Worm (Caenorhabditis elegans) whole organism, young adult: Measurements from ENCODE around the gene sre-40.
A peak's percentile ranks its signal among the peaks of the same experiment; 100 is the strongest.

ENCODE experiments used
- C17E4.6 ChIP-seq: fragments of 200-800 bp; sonication (Bioruptor generic); IDR thresholded peaks from 2 replicates; pipeline ENCODE4 v1.3.6; 2022; ENCODE audit warnings: missing genetic modification reagents, missing genetic modification characterization, missing compliant biosample characterization
- F23B12.7 ChIP-seq: sonication (generic microtip); optimal IDR thresholded peaks from 2 replicates; lab custom pipeline; 2017; ENCODE audit warnings: missing genetic modification characterization, mild to moderate bottlenecking, missing compliant biosample characterization, antibody characterized with exemption, moderate library complexity; ENCODE audit not compliant: insufficient read depth
- F39B2.1 ChIP-seq: fragments of 200-800 bp; sonication (Bioruptor generic); IDR thresholded peaks from 2 replicates; pipeline ENCODE4 v1.3.6; 2022; ENCODE audit warnings: missing genetic modification reagents, missing genetic modification characterization, missing compliant biosample characterization
- F49E8.2 ChIP-seq: sonication (generic microtip); optimal IDR thresholded peaks from 3 replicates; lab custom pipeline; 2017; ENCODE audit warnings: missing genetic modification characterization, mild to moderate bottlenecking, missing compliant biosample characterization, antibody characterized with exemption, moderate library complexity; ENCODE audit not compliant: insufficient read depth
- K11D2.4 ChIP-seq: fragments of 200-800 bp; sonication (Bioruptor generic); IDR thresholded peaks from 2 replicates; pipeline ENCODE4 v1.3.6; 2022; ENCODE audit warnings: missing genetic modification reagents, missing genetic modification characterization, missing compliant biosample characterization
- K12H6.12 ChIP-seq: fragments of 200-800 bp; sonication (Bioruptor generic); optimal IDR thresholded peaks from 2 replicates; lab custom pipeline; 2018; ENCODE audit warnings: mild to moderate bottlenecking, missing genetic modification characterization, missing compliant biosample characterization
- Y53F4B.3 ChIP-seq: fragments of 200-800 bp; sonication (Bioruptor generic); IDR thresholded peaks from 2 replicates; pipeline ENCODE4 v1.3.6; 2022; ENCODE audit warnings: missing genetic modification reagents, missing genetic modification characterization, missing compliant biosample characterization
- Y53G8AR.9 ChIP-seq: fragments of 200-800 bp; sonication (Bioruptor generic); conservative IDR thresholded peaks from 2 replicates; pipeline ENCODE4 v1.3.6; 2022; ENCODE audit warnings: missing genetic modification reagents, missing genetic modification characterization, missing compliant biosample characterization
- ZK185.1 ChIP-seq: sonication (generic microtip); optimal IDR thresholded peaks from 2 replicates; lab custom pipeline; 2016; ENCODE audit warnings: mild to moderate bottlenecking, missing genetic modification characterization, missing compliant biosample characterization; ENCODE audit not compliant: poor library complexity, severe bottlenecking
- aptf-3 ChIP-seq: fragments of 200-800 bp; sonication (Bioruptor generic); IDR thresholded peaks from 2 replicates; pipeline ENCODE4 v1.3.6; 2022; ENCODE audit warnings: missing genetic modification characterization, missing compliant biosample characterization
- athp-1 ChIP-seq: sonication (generic microtip); optimal IDR thresholded peaks from 2 replicates; lab custom pipeline; 2017; ENCODE audit warnings: mild to moderate bottlenecking, missing genetic modification characterization, missing compliant biosample characterization
- attf-3 ChIP-seq: fragments of 200-800 bp; sonication (Bioruptor generic); conservative IDR thresholded peaks from 2 replicates; pipeline ENCODE4 v1.3.6; 2022; ENCODE audit warnings: missing genetic modification reagents, missing genetic modification characterization, missing compliant biosample characterization
- attf-5 ChIP-seq: fragments of 200-800 bp; sonication (Bioruptor generic); optimal IDR thresholded peaks from 2 replicates; lab custom pipeline; 2018; ENCODE audit warnings: mild to moderate bottlenecking, missing genetic modification characterization, missing compliant biosample characterization
- attf-6 ChIP-seq: fragments of 200-800 bp; sonication (Bioruptor generic); IDR thresholded peaks from 2 replicates; pipeline ENCODE4 v1.3.6; 2022; ENCODE audit warnings: missing genetic modification reagents, missing genetic modification characterization, missing compliant biosample characterization
- cebp-1 ChIP-seq, 2 experiments: fragments of 200-800 bp in 1 of 2; sonication (Bioruptor generic) in 1 of 2; sonication (generic microtip) in 1 of 2; IDR thresholded peaks in 1 of 2; optimal IDR thresholded peaks in 1 of 2; 2 replicates each; pipeline versions ENCODE4 v1.3.6 to Lab custom; 2017 to 2022; ENCODE audit warnings: missing compliant biosample characterization in 2 of 2, missing genetic modification characterization in 2 of 2, mild to moderate bottlenecking in 1 of 2, missing genetic modification reagents in 1 of 2, moderate library complexity in 1 of 2
- cebp-2 ChIP-seq: fragments of 200-800 bp; sonication (Bioruptor generic); IDR thresholded peaks from 2 replicates; pipeline ENCODE4 v1.3.6; 2022; ENCODE audit warnings: missing genetic modification characterization, missing compliant biosample characterization
- ceh-40 ChIP-seq: fragments of 200-800 bp; sonication (Bioruptor generic); IDR thresholded peaks from 2 replicates; pipeline ENCODE4 v1.3.6; 2022; ENCODE audit warnings: missing genetic modification characterization, missing compliant biosample characterization
- ceh-58 ChIP-seq: fragments of 200-800 bp; sonication (Bioruptor generic); IDR thresholded peaks from 2 replicates; pipeline ENCODE4 v1.3.6; 2022; ENCODE audit warnings: missing genetic modification characterization, missing compliant biosample characterization
- ceh-79 ChIP-seq: sonication (generic microtip); optimal IDR thresholded peaks from 2 replicates; lab custom pipeline; 2017; ENCODE audit warnings: mild to moderate bottlenecking, missing genetic modification characterization, missing compliant biosample characterization
- ceh-91 ChIP-seq: fragments of 200-800 bp; sonication (Bioruptor generic); IDR thresholded peaks from 2 replicates; pipeline ENCODE4 v1.3.6; 2022; ENCODE audit warnings: missing genetic modification reagents, missing genetic modification characterization, missing compliant biosample characterization
- dpl-1 ChIP-seq: fragments of 150-350 bp; optimal IDR thresholded peaks from 2 replicates; lab custom pipeline; 2014; ENCODE audit warnings: missing biosample characterization, missing genetic modification reagents, missing genetic modification characterization
- efl-1 ChIP-seq: fragments of 150-350 bp; optimal IDR thresholded peaks from 2 replicates; lab custom pipeline; 2014; ENCODE audit warnings: missing biosample characterization, missing genetic modification reagents, missing genetic modification characterization
- egl-44 ChIP-seq: fragments of 200-800 bp; sonication (Bioruptor generic); IDR thresholded peaks from 2 replicates; pipeline ENCODE4 v1.3.6; 2022; ENCODE audit warnings: missing genetic modification reagents, missing genetic modification characterization, missing compliant biosample characterization
- hmg-1.2 ChIP-seq: fragments of 200-800 bp; sonication (Bioruptor generic); IDR thresholded peaks from 2 replicates; pipeline ENCODE4 v1.3.6; 2022; ENCODE audit warnings: missing genetic modification reagents, missing genetic modification characterization, missing compliant biosample characterization
- hrde-1 ChIP-seq: sonication (generic microtip); optimal IDR thresholded peaks from 2 replicates; lab custom pipeline; 2016; ENCODE audit warnings: missing genetic modification characterization, mild to moderate bottlenecking, missing compliant biosample characterization, moderate library complexity, missing genotype, missing genetic modification reagents, borderline replicate concordance
- hsf-1 ChIP-seq: fragments of 200-800 bp; sonication (Bioruptor generic); IDR thresholded peaks from 2 replicates; pipeline ENCODE4 v1.3.6; 2022; ENCODE audit warnings: missing genetic modification reagents, missing genetic modification characterization, missing compliant biosample characterization
- lin-35 ChIP-seq, 3 experiments: fragments of 150-350 bp in 2 of 3; sonication (generic microtip) in 1 of 3; optimal IDR thresholded peaks; 2 replicates each; lab custom pipeline; 2014 to 2018; ENCODE audit warnings: missing biosample characterization in 3 of 3, missing genetic modification characterization in 3 of 3, missing genetic modification reagents in 3 of 3
- lin-40 ChIP-seq: sonication (generic microtip); optimal IDR thresholded peaks from 2 replicates; lab custom pipeline; 2016; ENCODE audit warnings: missing genetic modification characterization, mild to moderate bottlenecking, missing compliant biosample characterization, missing genotype, missing genetic modification reagents
- lin-54 ChIP-seq: fragments of 200-800 bp; sonication (Bioruptor generic); optimal IDR thresholded peaks from 2 replicates; lab custom pipeline; 2018; ENCODE audit warnings: mild to moderate bottlenecking, missing genetic modification characterization, missing compliant biosample characterization
- lir-1 ChIP-seq: fragments of 200-800 bp; sonication (Bioruptor generic); conservative IDR thresholded peaks from 2 replicates; pipeline ENCODE4 v1.3.6; 2022; ENCODE audit warnings: missing genetic modification reagents, missing genetic modification characterization, missing compliant biosample characterization
- mcd-1 ChIP-seq: fragments of 200-800 bp; sonication (Bioruptor generic); IDR thresholded peaks from 2 replicates; pipeline ENCODE4 v1.3.6; 2022; ENCODE audit warnings: missing genetic modification reagents, missing genetic modification characterization, missing compliant biosample characterization
- mxl-1 ChIP-seq: sonication (generic microtip); optimal IDR thresholded peaks from 2 replicates; lab custom pipeline; 2016; ENCODE audit warnings: missing genetic modification characterization, missing compliant biosample characterization
- nfya-1 ChIP-seq: sonication (generic microtip); optimal IDR thresholded peaks from 2 replicates; lab custom pipeline; 2017; ENCODE audit warnings: antibody characterized with exemption, missing compliant biosample characterization, missing genetic modification characterization, borderline replicate concordance; ENCODE audit not compliant: insufficient read depth
- nfya-2 ChIP-seq: fragments of 200-800 bp; sonication (Bioruptor generic); IDR thresholded peaks from 2 replicates; pipeline ENCODE4 v1.3.6; 2022; ENCODE audit warnings: missing genetic modification reagents, missing genetic modification characterization, missing compliant biosample characterization
- nfyb-1 ChIP-seq: fragments of 200-800 bp; sonication (Bioruptor generic); IDR thresholded peaks from 2 replicates; pipeline ENCODE4 v1.3.6; 2022; ENCODE audit warnings: missing genetic modification reagents, missing genetic modification characterization, missing compliant biosample characterization
- nhr-120 ChIP-seq: fragments of 200-800 bp; sonication (Bioruptor generic); IDR thresholded peaks from 2 replicates; pipeline ENCODE4 v1.3.6; 2022; ENCODE audit warnings: missing genetic modification characterization, missing compliant biosample characterization
- nhr-90 ChIP-seq: sonication (generic microtip); optimal IDR thresholded peaks from 2 replicates; lab custom pipeline; 2016; ENCODE audit warnings: missing genotype, mild to moderate bottlenecking, missing genetic modification characterization, missing compliant biosample characterization
- sea-2 ChIP-seq: fragments of 200-800 bp; sonication (Bioruptor generic); IDR thresholded peaks from 2 replicates; pipeline ENCODE4 v1.3.6; 2022; ENCODE audit warnings: missing genetic modification characterization, missing compliant biosample characterization
- snpc-1.3 ChIP-seq: sonication (generic microtip); optimal IDR thresholded peaks from 2 replicates; lab custom pipeline; 2017; ENCODE audit warnings: missing genetic modification characterization, mild to moderate bottlenecking, missing compliant biosample characterization, antibody characterized with exemption, moderate library complexity, missing genotype, missing genetic modification reagents; ENCODE audit not compliant: insufficient read depth
- snpc-3.4 ChIP-seq: sonication (generic microtip); optimal IDR thresholded peaks from 2 replicates; lab custom pipeline; 2017; ENCODE audit warnings: missing genetic modification characterization, mild to moderate bottlenecking, missing compliant biosample characterization, antibody characterized with exemption, moderate library complexity, missing genotype, missing genetic modification reagents
- somi-1 ChIP-seq: fragments of 200-800 bp; sonication (Bioruptor generic); optimal IDR thresholded peaks from 2 replicates; lab custom pipeline; 2018; ENCODE audit warnings: mild to moderate bottlenecking, missing genetic modification characterization, missing compliant biosample characterization
- sptf-2 ChIP-seq: fragments of 200-800 bp; sonication (Bioruptor generic); optimal IDR thresholded peaks from 2 replicates; lab custom pipeline; 2018; ENCODE audit warnings: mild to moderate bottlenecking, missing genetic modification characterization, missing compliant biosample characterization
- tlf-1 ChIP-seq: fragments of 200-800 bp; sonication (Bioruptor generic); optimal IDR thresholded peaks from 2 replicates; lab custom pipeline; 2018; ENCODE audit warnings: mild to moderate bottlenecking, missing genetic modification characterization, missing compliant biosample characterization
- unc-130 ChIP-seq: sonication (generic microtip); optimal IDR thresholded peaks from 2 replicates; lab custom pipeline; 2016; ENCODE audit warnings: missing genetic modification reagents, missing genetic modification characterization, missing compliant biosample characterization
- zfh-2 ChIP-seq: fragments of 200-800 bp; sonication (Bioruptor generic); conservative IDR thresholded peaks from 2 replicates; pipeline ENCODE4 v1.3.6; 2022; ENCODE audit warnings: missing genetic modification reagents, missing genetic modification characterization, missing compliant biosample characterization
- ztf-18 ChIP-seq: sonication (generic microtip); optimal IDR thresholded peaks from 2 replicates; lab custom pipeline; 2016; ENCODE audit warnings: missing genotype, mild to moderate bottlenecking, missing genetic modification characterization, missing compliant biosample characterization
- ztf-28 ChIP-seq: fragments of 200-800 bp; sonication (Bioruptor generic); IDR thresholded peaks from 2 replicates; pipeline ENCODE4 v1.3.6; 2022; ENCODE audit warnings: missing genetic modification reagents, missing genetic modification characterization, missing compliant biosample characterization

The sre-40 gene

DNA sequence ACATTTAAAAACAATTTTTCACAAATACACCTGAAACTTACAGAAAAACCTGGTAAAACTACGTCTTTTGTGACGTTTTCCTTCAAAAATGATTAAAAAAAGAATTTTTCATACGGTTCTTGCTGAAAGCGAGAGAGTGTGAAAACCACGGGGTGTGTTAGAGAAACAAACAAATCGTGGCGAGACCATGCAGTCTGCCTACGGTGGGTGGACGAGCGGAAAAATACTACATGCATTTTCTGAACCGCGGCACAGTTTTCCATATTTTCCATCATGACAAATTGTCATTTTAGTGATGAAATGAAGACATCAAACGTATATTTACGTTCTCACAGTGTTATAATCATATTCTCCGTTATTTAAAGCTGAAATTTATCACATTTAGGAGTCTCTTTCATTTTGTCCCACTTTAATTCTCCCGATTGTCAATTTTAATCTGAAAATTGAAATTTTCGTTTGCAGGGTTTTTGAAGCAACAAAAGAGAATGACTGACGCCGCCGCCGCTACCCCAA lies 22.8 kb upstream of the sre-40 start, which contains the start of the genes F10G7.9 and tsn-1 (continued):
- TF ChIP-seq nfya-1 (tag; lab: Kevin White, UChicago) (no peak), F39B2.1 (GFP tag; lab: Robert Waterston, UW) (no peak), tlf-1 (GFP tag; lab: Kevin White, UChicago) (no peak), snpc-3.4 (peak; percentile 74), ztf-18 (tag; lab: Kevin White, UChicago) (no peak), sea-2 (GFP tag; lab: Robert Waterston, UW) (no peak), ceh-91 (GFP tag; lab: Robert Waterston, UW) (0 out of 2 replicates have a peak, but pooled peaks have one; percentile 33), cebp-2 (GFP tag; lab: Robert Waterston, UW) (no peak), mcd-1 (GFP tag; lab: Robert Waterston, UW) (peak; percentile 71), F49E8.2 (tag; lab: Kevin White, UChicago) (peak; percentile 6), lir-1 (no peak), attf-6 (GFP tag; lab: Robert Waterston, UW) (no peak), snpc-1.3 (tag; lab: Kevin White, UChicago) (peak; percentile 47), sptf-2 (GFP tag; lab: Kevin White, UChicago) (no peak), ceh-58 (GFP tag; lab: Robert Waterston, UW) (no peak), unc-130 (no peak), nhr-90 (tag; lab: Kevin White, UChicago) (no peak), aptf-3 (GFP tag; lab: Robert Waterston, UW) (no peak), lin-40 (no peak), somi-1 (GFP tag; lab: Kevin White, UChicago) (no peak), hrde-1 (tag; lab: Kevin White, UChicago) (no peak), hsf-1 (GFP tag; lab: Robert Waterston, UW) (no peak), egl-44 (GFP tag; lab: Robert Waterston, UW) (no peak), nfya-2 (GFP tag; lab: Robert Waterston, UW) (no peak), ceh-79 (tag; lab: Kevin White, UChicago) (no peak), lin-35 (GFP tag; optimal IDR thresholded peaks at IDR 0.05; lab: Kevin White, UChicago) (peak in 1 of 3 experiments; percentile 27), attf-5 (GFP tag; lab: Kevin White, UChicago) (peak; percentile 58), cebp-1 (GFP tag; IDR thresholded peaks at IDR 0.05; lab: Robert Waterston, UW) (no peak), cebp-1 (tag; optimal IDR thresholded peaks at IDR 0.05; lab: Kevin White, UChicago) (peak; percentile 38), mxl-1 (tag; lab: Kevin White, UChicago) (no peak), hmg-1.2 (peak; percentile 79), lin-54 (GFP tag; lab: Kevin White, UChicago) (peak; percentile 68), nfyb-1 (GFP tag; lab: Robert Waterston, UW) (peak; percentile 33; the same call in 1 of the 2 replicates), C17E4.6 (GFP tag; lab: Robert Waterston, UW) (no peak), ztf-28 (no peak), ceh-40 (no peak), dpl-1 (GFP tag; lab: Kevin White, UChicago) (peak; percentile 52), Y53G8AR.9 (GFP tag; lab: Robert Waterston, UW) (no peak), K11D2.4 (GFP tag; lab: Robert Waterston, UW) (no peak), zfh-2 (GFP tag; lab: Robert Waterston, UW) (no peak), efl-1 (peak; percentile 40), F23B12.7 (peak; percentile 29), athp-1 (tag; lab: Kevin White, UChicago) (no peak), nhr-120 (GFP tag; lab: Robert Waterston, UW) (no peak), attf-3 (no peak), Y53F4B.3 (GFP tag; lab: Robert Waterston, UW) (no peak), K12H6.12 (tag; lab: Kevin White, UChicago) (no peak), ZK185.1 (peak; percentile 16)
